Worm (Caenorhabditis elegans) whole organism, mixed stage, embryonic: Measurements from ENCODE around the gene odr-10.

Experiments
- M03D4.4 ChIP-seq: sonication (generic microtip); optimal IDR thresholded peaks from 2 replicates; lab custom pipeline; 2017; ENCODE audit warnings: mild to moderate bottlenecking, missing genetic modification characterization, missing compliant biosample characterization
- blmp-1 ChIP-seq: fragments of 150-350 bp; optimal IDR thresholded peaks from 2 replicates; lab custom pipeline; 2014; ENCODE audit warnings: missing biosample characterization, missing genetic modification characterization
- ceh-43 ChIP-seq: fragments of 200-800 bp; sonication (Bioruptor generic); optimal IDR thresholded peaks from 2 replicates; lab custom pipeline; 2018; ENCODE audit warnings: mild to moderate bottlenecking, missing genetic modification characterization, moderate library complexity, missing compliant biosample characterization
- elt-3 ChIP-seq: fragments of 150-350 bp; optimal IDR thresholded peaks from 2 replicates; lab custom pipeline; 2014; ENCODE audit warnings: missing biosample characterization, missing genetic modification characterization
- hlh-1 ChIP-seq: fragments of 150-350 bp; optimal IDR thresholded peaks from 2 replicates; lab custom pipeline; 2014; ENCODE audit warnings: missing biosample characterization, missing genetic modification reagents, missing genetic modification characterization
- lin-13 ChIP-seq: fragments of 150-350 bp; optimal IDR thresholded peaks from 2 replicates; lab custom pipeline; 2014; ENCODE audit warnings: missing biosample characterization, missing genetic modification characterization
- lsy-2 ChIP-seq: fragments of 150-350 bp; optimal IDR thresholded peaks from 2 replicates; lab custom pipeline; 2014; ENCODE audit warnings: missing biosample characterization, missing genetic modification characterization
- nhr-2 ChIP-seq: fragments of 150-350 bp; optimal IDR thresholded peaks from 2 replicates; lab custom pipeline; 2014; ENCODE audit warnings: missing biosample characterization, missing genetic modification characterization
- nhr-28 ChIP-seq: fragments of 150-350 bp; optimal IDR thresholded peaks from 2 replicates; lab custom pipeline; 2014; ENCODE audit warnings: missing biosample characterization, missing genetic modification characterization
- nhr-76 ChIP-seq: sonication (generic microtip); optimal IDR thresholded peaks from 2 replicates; lab custom pipeline; 2017; ENCODE audit warnings: missing biosample characterization, missing genetic modification characterization
- pha-4 ChIP-seq: fragments of 150-350 bp; optimal IDR thresholded peaks from 2 replicates; lab custom pipeline; 2018; ENCODE audit warnings: missing biosample characterization, missing genetic modification reagents, missing genetic modification characterization
- sem-2 ChIP-seq: fragments of 200-800 bp; sonication (Bioruptor generic); optimal IDR thresholded peaks from 2 replicates; lab custom pipeline; 2018; ENCODE audit warnings: mild to moderate bottlenecking, missing genetic modification characterization, missing compliant biosample characterization
- unc-39 ChIP-seq: fragments of 150-350 bp; optimal IDR thresholded peaks from 2 replicates; lab custom pipeline; 2014; ENCODE audit warnings: missing biosample characterization, missing genetic modification characterization
- unc-62 ChIP-seq: fragments of 150-350 bp; optimal IDR thresholded peaks from 2 replicates; lab custom pipeline; 2014; ENCODE audit warnings: missing biosample characterization, missing genetic modification reagents, missing genetic modification characterization

DNA sequence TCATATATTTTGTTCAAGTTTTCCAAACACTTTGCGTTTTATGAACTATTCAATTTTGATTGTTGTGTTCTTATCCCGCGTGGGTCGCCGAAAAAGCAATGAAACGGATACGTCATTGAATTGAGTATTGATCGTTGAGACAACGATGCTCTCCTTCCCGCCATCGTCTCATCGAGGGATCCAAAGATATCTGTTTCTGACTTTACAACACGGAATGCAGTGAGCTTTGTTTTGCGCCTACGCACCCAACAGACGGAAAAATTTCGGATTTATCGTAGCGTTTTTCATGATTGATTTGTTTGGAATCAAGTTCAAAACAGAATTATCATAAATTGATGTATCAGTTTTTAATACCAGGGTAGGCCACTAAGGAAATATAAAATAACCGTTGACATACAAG lies 43.2 kb downstream of the odr-10 start:
- TF ChIP-seq unc-62 = no peak
- no peak for TF ChIP-seq nhr-76
- TF ChIP-seq sem-2 (GFP tag; lab: Kevin White, UChicago) = no peak
- no peak for TF ChIP-seq blmp-1 (tag; lab: Kevin White, UChicago)
- no peak for TF ChIP-seq pha-4 (tag; lab: Kevin White, UChicago)
- TF ChIP-seq nhr-28 (tag; lab: Kevin White, UChicago) = no peak
- no peak for TF ChIP-seq lin-13 (tag; lab: Kevin White, UChicago)
- TF ChIP-seq lsy-2 (tag; lab: Kevin White, UChicago) = no peak
- TF ChIP-seq nhr-2 (tag; lab: Kevin White, UChicago) = no peak
- no peak for TF ChIP-seq unc-39 (tag; lab: Kevin White, UChicago)
- peak; percentile 74 for TF ChIP-seq hlh-1 (tag; lab: Kevin White, UChicago)
- no peak for TF ChIP-seq M03D4.4
- no peak for TF ChIP-seq elt-3 (tag; lab: Kevin White, UChicago)
- no peak for TF ChIP-seq ceh-43 (GFP tag; lab: Kevin White, UChicago)
